Worm (Caenorhabditis elegans): Measurements from ENCODE around the gene C18D11.9.

Gene C18D11.9

DNA sequence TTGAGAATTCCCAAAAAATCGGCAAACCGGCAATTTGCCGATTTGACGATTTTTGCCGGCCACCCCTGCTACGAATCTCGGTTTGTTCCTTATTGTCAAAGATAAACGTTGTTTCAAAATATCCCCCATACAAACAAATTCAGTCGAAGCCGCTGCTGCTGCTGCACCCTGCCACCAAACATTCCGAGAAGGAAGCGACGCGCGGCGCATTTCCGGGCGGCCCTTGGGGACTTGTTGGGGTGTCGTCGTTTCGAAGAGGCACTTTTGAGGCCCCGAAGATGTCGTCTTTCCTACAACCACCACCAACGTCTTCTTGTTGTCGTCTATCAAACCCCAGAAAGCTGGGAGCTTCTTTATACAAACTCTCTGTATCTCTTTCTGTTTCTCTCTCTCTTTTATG, 14.5 kb upstream of the C18D11.9 start:
- TF ChIP-seq tbx-2 (tag; optimal IDR thresholded peaks at IDR 0.05) (no peak), eyg-1 (tag; optimal IDR thresholded peaks at IDR 0.05) (no peak)

ce11 chrIII:11795448-11795847, 13.5 kb upstream of the C18D11.9 start, which contains the start of gene twk-39:
Gene twk-39, plus strand, starts transcription at chrIII:11795748.
- TF ChIP-seq ceh-24 (tag; optimal IDR thresholded peaks at IDR 0.05) (no peak), fkh-10 (GFP tag; optimal IDR thresholded peaks at IDR 0.05) (no peak), sdc-2 (tag; optimal IDR thresholded peaks at IDR 0.05) (no peak), ceh-19 (GFP tag; optimal IDR thresholded peaks at IDR 0.05) (no peak), ceh-14 (tag; optimal IDR thresholded peaks at IDR 0.05) (no peak), eyg-1 (tag; optimal IDR thresholded peaks at IDR 0.05) (no peak), pros-1 (tag; optimal IDR thresholded peaks at IDR 0.05) (no peak), lin-11 (tag; optimal IDR thresholded peaks at IDR 0.05) (no peak), hlh-30 (tag; optimal IDR thresholded peaks at IDR 0.05; ENCODE audit: insufficient read depth) (no peak), pax-1 (tag; optimal IDR thresholded peaks at IDR 0.05) (no peak), ceh-2 (tag; optimal IDR thresholded peaks at IDR 0.05) (no peak)

ce11 chrIII:11806695-11807094, 2.2 kb upstream of the C18D11.9 start, which contains the start of gene C18D11.7:
Gene C18D11.7, minus strand, starts transcription at chrIII:11806795.
- TF ChIP-seq nfya-1 (tag; optimal IDR thresholded peaks at IDR 0.05) (no peak), ahr-1 (tag; optimal IDR thresholded peaks at IDR 0.05) (no peak), unc-86 (tag; optimal IDR thresholded peaks at IDR 0.05) (no peak), pha-4 (tag; optimal IDR thresholded peaks at IDR 0.05) (no peak), unc-3 (GFP tag; conservative IDR thresholded peaks at IDR 0.05) (no peak), unc-3 (tag; optimal IDR thresholded peaks at IDR 0.05) (no peak), hlh-13 (GFP tag; optimal IDR thresholded peaks at IDR 0.05) (no peak), pag-3 (tag; optimal IDR thresholded peaks at IDR 0.05; ENCODE audit: borderline replicate concordance) (no peak), unc-42 (tag; optimal IDR thresholded peaks at IDR 0.05) (no peak), sdc-2 (tag; optimal IDR thresholded peaks at IDR 0.05) (no peak), sox-4 (tag; optimal IDR thresholded peaks at IDR 0.05) (no peak), C08G9.2 (tag; optimal IDR thresholded peaks at IDR 0.05) (no peak), syd-9 (tag; optimal IDR thresholded peaks at IDR 0.05) (no peak), sox-2 (GFP tag; IDR thresholded peaks at IDR 0.05) (no peak), fkh-10 (GFP tag; optimal IDR thresholded peaks at IDR 0.05) (no peak)

- no peak for TF ChIP-seq gmeb-2 (tag; optimal IDR thresholded peaks at IDR 0.05)
- no peak for TF ChIP-seq ceh-22 (tag; optimal IDR thresholded peaks at IDR 0.05)
- TF ChIP-seq pha-2 (tag; optimal IDR thresholded peaks at IDR 0.05), result no peak
- TF ChIP-seq ceh-34 (tag; optimal IDR thresholded peaks at IDR 0.05), result no peak
Observed at ce11 chrIII:11807418-11807817, 1.5 kb upstream of the C18D11.9 start, which contains the start of gene C18D11.10. Gene C18D11.10, plus strand, starts transcription at chrIII:11807718.

ce11 chrIII:11810447-11810846, 1.5 kb downstream of the C18D11.9 start, which contains the start of gene C18D11.6:
Gene C18D11.6, plus strand, starts transcription at chrIII:11810556.
- no peak for TF ChIP-seq nhr-232 (tag; optimal IDR thresholded peaks at IDR 0.05)
- TF ChIP-seq ets-4 (tag; optimal IDR thresholded peaks at IDR 0.05), result no peak
- TF ChIP-seq pax-1 (tag; optimal IDR thresholded peaks at IDR 0.05), result no peak
- no peak for TF ChIP-seq odd-2 (tag; optimal IDR thresholded peaks at IDR 0.05)
- no peak for TF ChIP-seq tbx-7 (tag; optimal IDR thresholded peaks at IDR 0.05)
- no peak for TF ChIP-seq Y22D7AL.16 (tag; optimal IDR thresholded peaks at IDR 0.05)
- no peak for TF ChIP-seq hlh-13 (GFP tag; optimal IDR thresholded peaks at IDR 0.05)
- TF ChIP-seq sox-2 (GFP tag; IDR thresholded peaks at IDR 0.05), result no peak
- no peak for TF ChIP-seq ceh-14 (tag; optimal IDR thresholded peaks at IDR 0.05)
- TF ChIP-seq lim-6 (tag; optimal IDR thresholded peaks at IDR 0.05), result no peak
- no peak for TF ChIP-seq nhr-11 (tag; optimal IDR thresholded peaks at IDR 0.05)
- TF ChIP-seq ztf-16 (tag; optimal IDR thresholded peaks at IDR 0.05), result no peak
- TF ChIP-seq che-1 (tag; optimal IDR thresholded peaks at IDR 0.05), result no peak

Measured in whole organism, late embryonic.